Fruit fly (Drosophila melanogaster): ENCODE measurements around the gene CG3987.

- no peak for TF ChIP-seq CG9705 (GFP tag; optimal IDR thresholded peaks at IDR 0.05)
- no peak for TF ChIP-seq psq (GFP tag; optimal IDR thresholded peaks at IDR 0.05)
- TF ChIP-seq sage (GFP tag; optimal IDR thresholded peaks at IDR 0.05) = no peak
- no peak for TF ChIP-seq Abd-B (GFP tag; optimal IDR thresholded peaks at IDR 0.05)
- no peak for TF ChIP-seq sv (GFP tag; optimal IDR thresholded peaks at IDR 0.05)
- no peak for TF ChIP-seq Dfd (GFP tag; optimal IDR thresholded peaks at IDR 0.05)
- TF ChIP-seq Mio (GFP tag; optimal IDR thresholded peaks at IDR 0.05) = no peak
- no peak for TF ChIP-seq Myc (optimal IDR thresholded peaks at IDR 0.05)
- no peak for TF ChIP-seq GATAd (GFP tag; optimal IDR thresholded peaks at IDR 0.05)
Observed at dm6 chr3R:15121599-15122394, 18.0 kb upstream of the CG3987 start.
